Fruit fly (Drosophila melanogaster): Measurements from ENCODE around the gene alpha-Est2.

alpha-Est2 gene

DNA sequence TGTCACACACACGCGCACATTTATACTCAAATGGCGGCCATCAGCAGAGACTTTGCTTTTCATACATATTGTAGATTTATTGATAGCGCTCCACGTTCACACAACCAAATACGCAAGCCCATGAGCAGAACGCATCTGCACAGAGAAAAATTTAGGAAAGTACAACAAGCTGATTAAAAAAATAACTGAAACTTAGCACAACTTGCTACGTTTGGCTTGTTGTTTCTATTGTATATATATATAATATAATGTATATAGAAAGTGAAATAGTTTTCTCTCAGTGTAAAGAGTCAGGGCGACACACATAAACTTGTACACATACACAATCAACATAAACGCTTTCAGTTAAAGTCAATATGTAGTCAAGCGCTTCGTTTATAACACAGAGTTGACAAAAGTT lies 49.6 kb downstream of the alpha-Est2 start (continued):
- TF ChIP-seq scrt (GFP tag; optimal IDR thresholded peaks at IDR 0.05): peak; percentile 26
- peak; percentile 67 for TF ChIP-seq CG11504 (tag; optimal IDR thresholded peaks at IDR 0.05)
- no peak for TF ChIP-seq Scr (GFP tag; IDR thresholded peaks at IDR 0.05; ENCODE audit: partially characterized antibody)
- TF ChIP-seq PHDP (tag; optimal IDR thresholded peaks at IDR 0.05): no peak
- TF ChIP-seq CG11723 (GFP tag; optimal IDR thresholded peaks at IDR 0.05): no peak
- peak; percentile 30 for TF ChIP-seq caup (GFP tag; optimal IDR thresholded peaks at IDR 0.05; ENCODE audit: severe bottlenecking)
- TF ChIP-seq cas (GFP tag; IDR thresholded peaks at IDR 0.05): no peak
- peak in 1 of 2 experiments; percentile 62 for TF ChIP-seq Hr51 (GFP tag; optimal IDR thresholded peaks at IDR 0.05)
- TF ChIP-seq tio (GFP tag; optimal IDR thresholded peaks at IDR 0.05): no peak
- TF ChIP-seq lab (GFP tag; optimal IDR thresholded peaks at IDR 0.05): peak; percentile 66
- peak; percentile 27 for TF ChIP-seq Fer3 (tag; optimal IDR thresholded peaks at IDR 0.05)
- TF ChIP-seq gsb (GFP tag; IDR thresholded peaks at IDR 0.05): no peak

Measured in whole organism, embryonic.